Fruit fly (Drosophila melanogaster): ENCODE results near the gene CG32712.
A peak's percentile ranks its signal among the peaks of the same experiment; 100 is the strongest.

DNA sequence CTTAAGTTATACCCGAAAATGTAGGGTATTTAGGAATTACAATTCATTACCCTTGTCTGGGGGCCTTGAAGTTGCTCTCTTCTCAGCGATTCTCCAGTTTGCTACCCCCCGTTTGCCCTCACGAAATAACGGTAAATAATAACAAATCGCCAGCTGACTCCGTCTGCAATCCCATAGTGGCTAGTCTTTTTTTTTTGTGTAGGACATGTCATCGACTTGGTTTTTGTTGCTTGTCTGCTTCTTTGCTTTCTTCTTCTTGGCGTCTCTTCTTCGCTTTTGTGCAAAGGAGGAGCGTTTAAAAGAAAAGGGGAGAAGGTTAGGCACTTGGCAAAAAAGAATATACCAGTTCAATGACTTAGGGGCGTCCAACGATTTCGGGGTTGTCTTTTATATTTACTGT lies 17.4 kb downstream of the CG32712 start:
- TF ChIP-seq EcR (GFP tag; optimal IDR thresholded peaks at IDR 0.05) (peak in 1 of 2 experiments; percentile 66), Dll (optimal IDR thresholded peaks at IDR 0.05) (no peak)

All from whole organism.